Worm (Caenorhabditis elegans): ENCODE results near the gene Y11D7A.8.
"Not testable (repeated sequence)": the region's sequence is repeated elsewhere in the genome, so short reads cannot be mapped to it uniquely, and the experiment has no call there.

Y11D7A.8 gene

DNA sequence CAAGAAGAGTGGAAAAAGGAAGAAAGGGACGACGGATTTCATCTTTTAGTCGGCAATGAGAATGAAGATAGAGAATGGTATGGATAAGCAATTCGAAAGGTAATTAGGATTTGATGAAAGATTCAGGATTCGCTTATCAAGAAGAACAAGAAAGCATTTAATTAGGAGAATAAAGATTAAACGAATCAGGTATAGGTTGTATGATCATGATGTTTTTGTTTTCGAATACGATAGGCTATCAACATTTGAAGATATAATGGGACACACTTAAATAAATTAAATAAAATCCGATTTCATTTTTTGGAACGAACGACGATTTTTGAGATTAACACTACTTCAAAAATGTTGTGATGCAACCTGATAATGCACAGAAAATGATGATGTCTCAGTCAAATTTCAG is 5.8 kb upstream of the Y11D7A.8 start, which contains the start of gene Y11D7A.5:
Y11D7A.5 (minus strand) TSS at position 101 of the 400 bp plus-strand sequence.
- TF ChIP-seq nhr-76 (tag; optimal IDR thresholded peaks at IDR 0.05) (no peak), ceh-83 (GFP tag; optimal IDR thresholded peaks at IDR 0.05) (no peak), nhr-2 (tag; optimal IDR thresholded peaks at IDR 0.05) (no peak), bed-3 (GFP tag; optimal IDR thresholded peaks at IDR 0.05) (no peak), ztf-11 (tag; optimal IDR thresholded peaks at IDR 0.05) (no peak), mls-2 (tag; optimal IDR thresholded peaks at IDR 0.05) (no peak), ceh-43 (GFP tag; optimal IDR thresholded peaks at IDR 0.05) (no peak), ceh-39 (tag; optimal IDR thresholded peaks at IDR 0.05) (no peak), lsy-2 (tag; optimal IDR thresholded peaks at IDR 0.05) (no peak), M03D4.4 (tag; optimal IDR thresholded peaks at IDR 0.05) (no peak), hlh-1 (tag; optimal IDR thresholded peaks at IDR 0.05) (no peak), snpc-4 (tag; optimal IDR thresholded peaks at IDR 0.05) (no peak), nhr-12 (tag; optimal IDR thresholded peaks at IDR 0.05) (no peak), pha-4 (tag; optimal IDR thresholded peaks at IDR 0.05) (no peak), blmp-1 (tag; optimal IDR thresholded peaks at IDR 0.05) (no peak), unc-120 (tag; optimal IDR thresholded peaks at IDR 0.05; ENCODE audit: poor library complexity, severe bottlenecking) (no peak), elt-1 (tag; optimal IDR thresholded peaks at IDR 0.05; ENCODE audit: borderline replicate concordance, insufficient read depth) (no peak), flh-1 (GFP tag; optimal IDR thresholded peaks at IDR 0.05) (no peak), elt-3 (tag; optimal IDR thresholded peaks at IDR 0.05) (no peak), tbx-8 (GFP tag; optimal IDR thresholded peaks at IDR 0.05) (no peak)

DNA sequence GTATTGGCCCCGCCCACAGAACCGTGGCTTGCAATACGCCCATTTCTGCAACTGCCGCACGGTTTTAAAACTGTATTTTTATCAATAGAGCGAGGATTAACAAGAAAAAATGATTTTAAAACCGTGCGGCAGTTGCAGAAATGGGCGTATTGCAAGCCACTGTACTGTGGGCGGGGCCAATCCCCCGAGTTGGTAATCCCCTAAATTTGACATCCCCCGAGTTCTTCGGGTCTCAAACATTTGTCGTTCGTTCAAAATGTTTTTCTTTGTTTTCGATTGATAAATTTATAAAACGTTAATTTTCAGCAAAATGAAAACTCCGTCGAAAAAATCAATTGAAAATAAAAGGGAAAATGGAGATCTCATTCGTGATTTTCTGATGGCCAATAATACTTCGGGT is 2.0 kb upstream of the Y11D7A.8 start, which contains the start of gene Y11D7A.7:
Y11D7A.7 (plus strand) TSS at position 301 of the 400 bp plus-strand sequence.
- TF ChIP-seq snpc-4 (tag; optimal IDR thresholded peaks at IDR 0.05); unc-120 (tag; optimal IDR thresholded peaks at IDR 0.05; ENCODE audit: poor library complexity, severe bottlenecking); sptf-1 (tag; optimal IDR thresholded peaks at IDR 0.05): not testable (repeated sequence)

DNA sequence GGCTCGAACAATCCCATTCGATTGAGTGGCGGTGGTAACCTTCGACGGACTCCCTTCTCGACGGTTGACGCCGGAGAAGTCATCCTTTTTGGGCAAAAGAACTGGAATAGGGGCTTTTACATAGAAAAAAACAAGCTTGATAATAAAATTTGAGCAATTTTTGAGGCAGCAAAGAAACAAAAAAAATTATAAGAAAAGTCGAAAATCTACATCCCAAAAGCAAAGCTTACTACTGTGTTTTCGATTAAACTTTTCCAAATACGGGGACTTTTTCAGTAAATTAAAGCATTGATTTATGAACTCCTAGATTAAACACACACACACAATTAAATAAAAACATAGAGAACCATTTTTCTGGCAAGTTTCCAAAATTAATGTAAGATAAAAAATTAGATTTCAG is 4.8 kb downstream of the Y11D7A.8 start, which contains the start of gene Y11D7A.9:
Y11D7A.9 (minus strand) TSS at position 101 of the 400 bp plus-strand sequence.
- no peak for TF ChIP-seq sptf-1 (tag; optimal IDR thresholded peaks at IDR 0.05)
- TF ChIP-seq nhr-237 (tag; optimal IDR thresholded peaks at IDR 0.05), result no peak
- TF ChIP-seq flh-1 (GFP tag; optimal IDR thresholded peaks at IDR 0.05), result no peak
- TF ChIP-seq pha-4 (tag; optimal IDR thresholded peaks at IDR 0.05), result no peak
- TF ChIP-seq zip-8 (tag; optimal IDR thresholded peaks at IDR 0.05), result no peak
- no peak for TF ChIP-seq nhr-2 (tag; optimal IDR thresholded peaks at IDR 0.05)
- TF ChIP-seq mab-5 (tag; optimal IDR thresholded peaks at IDR 0.05), result no peak
- TF ChIP-seq ham-2 (GFP tag; optimal IDR thresholded peaks at IDR 0.05), result no peak
- TF ChIP-seq nhr-28 (tag; optimal IDR thresholded peaks at IDR 0.05), result no peak

DNA sequence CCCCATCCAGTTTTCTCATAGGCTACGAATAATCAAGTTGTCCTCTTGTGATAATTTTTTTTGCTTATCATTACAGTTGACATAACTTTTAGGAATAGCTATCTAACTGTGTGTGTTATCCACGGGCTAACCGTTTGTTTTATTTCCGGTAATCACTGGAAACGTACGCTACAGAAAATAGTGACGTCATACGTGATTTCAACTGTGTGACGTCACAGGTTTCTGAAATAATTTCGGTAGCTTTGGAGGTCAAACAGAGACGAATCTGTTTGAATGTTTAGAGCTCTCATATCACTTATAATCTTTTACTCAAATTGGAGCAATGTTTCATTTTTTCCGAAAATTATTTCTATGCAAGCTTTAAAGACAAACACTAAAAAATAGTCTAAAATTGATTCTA is 5.7 kb downstream of the Y11D7A.8 start:
- TF ChIP-seq snpc-4 (tag; optimal IDR thresholded peaks at IDR 0.05), result no peak
- TF ChIP-seq zip-8 (tag; optimal IDR thresholded peaks at IDR 0.05), result peak; percentile 88
- no peak for TF ChIP-seq ceh-83 (GFP tag; optimal IDR thresholded peaks at IDR 0.05)
- TF ChIP-seq nhr-12 (tag; optimal IDR thresholded peaks at IDR 0.05), result no peak
- TF ChIP-seq pha-4 (tag; optimal IDR thresholded peaks at IDR 0.05), result no peak
- no peak for TF ChIP-seq lin-13 (tag; optimal IDR thresholded peaks at IDR 0.05)
- no peak for TF ChIP-seq cnd-1 (tag; optimal IDR thresholded peaks at IDR 0.05)

DNA sequence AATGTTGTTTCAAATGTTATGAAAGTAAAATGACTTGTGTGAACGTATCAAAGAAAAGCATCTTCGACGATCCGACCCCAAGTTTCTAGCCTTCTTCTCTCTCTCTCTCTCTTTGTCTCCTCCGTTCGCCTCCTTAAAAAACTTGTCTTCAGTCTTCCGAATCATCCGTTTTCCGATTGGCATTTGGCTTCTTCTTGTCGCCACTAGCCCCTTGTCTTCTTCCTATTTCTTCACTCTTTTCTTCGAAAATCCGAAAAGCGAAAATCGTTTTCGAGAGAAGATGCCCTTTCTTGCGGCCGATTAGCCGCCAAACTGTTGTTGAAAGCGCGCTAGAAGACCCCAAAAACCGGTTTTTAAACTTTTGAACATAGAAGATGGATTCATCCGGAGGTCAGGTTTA is 7.4 kb downstream of the Y11D7A.8 start:
- TF ChIP-seq lsy-2 (tag; optimal IDR thresholded peaks at IDR 0.05) (no peak), snpc-4 (tag; optimal IDR thresholded peaks at IDR 0.05) (no peak), ham-2 (GFP tag; optimal IDR thresholded peaks at IDR 0.05) (peak; percentile 6)

DNA sequence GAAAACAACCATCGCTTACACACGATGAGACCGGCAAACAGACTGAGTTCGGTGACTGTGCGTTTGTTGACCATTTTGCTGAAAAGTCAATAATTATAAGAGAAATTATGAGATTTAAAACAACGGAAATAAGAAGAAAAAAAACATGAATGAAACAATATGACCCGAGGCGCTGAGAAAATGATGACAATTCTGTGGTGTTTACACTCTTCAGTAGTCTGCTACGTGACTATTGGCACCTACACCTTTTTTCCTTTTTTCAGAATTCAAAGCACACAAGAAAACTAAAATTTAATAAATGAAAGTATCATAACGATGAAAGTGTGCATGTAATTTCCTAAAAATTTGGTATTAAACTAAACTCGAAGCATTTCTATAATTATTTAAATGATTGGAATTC is 8.5 kb downstream of the Y11D7A.8 start, which contains the start of gene Y11D7A.10:
Y11D7A.10 (minus strand) TSS at position 82 of the 400 bp plus-strand sequence.
- no peak for TF ChIP-seq unc-39 (tag; optimal IDR thresholded peaks at IDR 0.05)
- no peak for TF ChIP-seq ceh-83 (GFP tag; optimal IDR thresholded peaks at IDR 0.05)
- TF ChIP-seq snpc-4 (tag; optimal IDR thresholded peaks at IDR 0.05), result no peak
- no peak for TF ChIP-seq nhr-12 (tag; optimal IDR thresholded peaks at IDR 0.05)
- no peak for TF ChIP-seq mls-2 (tag; optimal IDR thresholded peaks at IDR 0.05)
- no peak for TF ChIP-seq M03D4.4 (tag; optimal IDR thresholded peaks at IDR 0.05)
- no peak for TF ChIP-seq nhr-2 (tag; optimal IDR thresholded peaks at IDR 0.05)
- TF ChIP-seq pha-4 (tag; optimal IDR thresholded peaks at IDR 0.05), result no peak
- TF ChIP-seq ceh-43 (GFP tag; optimal IDR thresholded peaks at IDR 0.05), result no peak
- TF ChIP-seq cnd-1 (tag; optimal IDR thresholded peaks at IDR 0.05), result no peak
- no peak for TF ChIP-seq sptf-1 (tag; optimal IDR thresholded peaks at IDR 0.05)

Measured in whole organism, mixed stage, embryonic.